Fruit fly (Drosophila melanogaster) whole organism, wandering third instar larva: ENCODE results near the gene CG3437.

Experiments
- Abd-B ChIP-seq: fragments of >200 bp; optimal IDR thresholded peaks from 2 replicates; lab custom pipeline; 2017; ENCODE audit warnings: missing biosample characterization, missing genetic modification characterization
- CG32264 ChIP-seq: fragments of 200-800 bp; sonication (Bioruptor generic); optimal IDR thresholded peaks from 2 replicates; lab custom pipeline; 2016; ENCODE audit warnings: missing biosample characterization, missing genetic modification characterization
- CG9705 ChIP-seq: fragments of 200-800 bp; sonication (Bioruptor generic); optimal IDR thresholded peaks from 2 replicates; lab custom pipeline; 2018; ENCODE audit warnings: missing biosample characterization, mild to moderate bottlenecking, missing genetic modification characterization
- CrebA ChIP-seq: fragments of 200-800 bp; sonication (Bioruptor generic); optimal IDR thresholded peaks from 2 replicates; lab custom pipeline; 2016; ENCODE audit warnings: missing biosample characterization, mild to moderate bottlenecking, missing genetic modification characterization, borderline replicate concordance
- Dfd ChIP-seq: fragments of >200 bp; optimal IDR thresholded peaks from 2 replicates; lab custom pipeline; 2017; ENCODE audit warnings: missing biosample characterization, missing genetic modification characterization
- Dif ChIP-seq: fragments of 200-275, 200-300 bp; sonication (Bioruptor generic); optimal IDR thresholded peaks from 2 replicates; lab custom pipeline; 2018; ENCODE audit warnings: missing biosample characterization, missing genetic modification characterization; ENCODE audit not compliant: partially characterized antibody
- GATAd ChIP-seq: sonication (Bioruptor generic); optimal IDR thresholded peaks from 2 replicates; lab custom pipeline; 2016; ENCODE audit warnings: missing biosample characterization, missing genetic modification characterization
- HLH106 ChIP-seq: fragments of 200-800 bp; optimal IDR thresholded peaks from 3 replicates; lab custom pipeline; 2019; ENCODE audit warnings: missing biosample characterization, mild to moderate bottlenecking, missing genetic modification characterization, moderate library complexity
- Hnf4 ChIP-seq: fragments of 200-800 bp; sonication (Bioruptor generic); optimal IDR thresholded peaks from 2 replicates; lab custom pipeline; 2016; ENCODE audit warnings: missing biosample characterization, mild to moderate bottlenecking, missing genetic modification characterization
- Hr78 ChIP-seq: fragments of >200 bp; optimal IDR thresholded peaks from 2 replicates; lab custom pipeline; 2017; ENCODE audit warnings: missing biosample characterization, missing genetic modification characterization
- Hr83 ChIP-seq: fragments of 200-300 bp; sonication (Bioruptor generic); optimal IDR thresholded peaks from 2 replicates; lab custom pipeline; 2016; ENCODE audit warnings: missing biosample characterization, mild to moderate bottlenecking, missing genetic modification characterization, moderate library complexity; ENCODE audit not compliant: poor library complexity, severe bottlenecking
- Jra ChIP-seq: sonication (Bioruptor generic); optimal IDR thresholded peaks from 2 replicates; lab custom pipeline; 2016; ENCODE audit warnings: missing biosample characterization, missing genetic modification characterization
- Mio ChIP-seq: sonication (Bioruptor generic); optimal IDR thresholded peaks from 2 replicates; lab custom pipeline; 2016; ENCODE audit warnings: missing biosample characterization, missing genetic modification characterization
- Myc ChIP-seq: fragments of >200 bp; optimal IDR thresholded peaks from 2 replicates; lab custom pipeline; 2017
- N ChIP-seq: fragments of >200 bp; optimal IDR thresholded peaks from 2 replicates; lab custom pipeline; 2018; ENCODE audit warnings: missing biosample characterization, missing external identifiers, missing genetic modification characterization
- OdsH ChIP-seq: fragments of 200-800 bp; sonication (Bioruptor generic); optimal IDR thresholded peaks from 2 replicates; lab custom pipeline; 2016; ENCODE audit warnings: missing biosample characterization, mild to moderate bottlenecking, missing genetic modification characterization
- Rel ChIP-seq, 2 experiments: fragments of 200-800 bp; sonication (Bioruptor generic) in 1 of 2; optimal IDR thresholded peaks; 2 replicates in 1 of 2; 3 replicates in 1 of 2; lab custom pipeline; 2016 to 2019; ENCODE audit warnings: mild to moderate bottlenecking in 2 of 2, missing biosample characterization in 2 of 2, missing genetic modification characterization in 2 of 2, moderate library complexity in 1 of 2
- Sp1 ChIP-seq: fragments of 200-800 bp; sonication (Bioruptor generic); optimal IDR thresholded peaks from 3 replicates; lab custom pipeline; 2019; ENCODE audit warnings: missing biosample characterization, mild to moderate bottlenecking, missing genetic modification characterization, moderate library complexity
- Vsx2 ChIP-seq: fragments of 200-300, 225-300 bp; sonication (Bioruptor generic); optimal IDR thresholded peaks from 2 replicates; lab custom pipeline; 2018; ENCODE audit warnings: missing biosample characterization, missing genetic modification characterization; ENCODE audit not compliant: partially characterized antibody
- br ChIP-seq: fragments of 200-800 bp; sonication (Bioruptor generic); optimal IDR thresholded peaks from 2 replicates; lab custom pipeline; 2016; ENCODE audit warnings: missing biosample characterization, missing genetic modification characterization
- brk ChIP-seq: fragments of 200-800 bp; sonication (Bioruptor generic); optimal IDR thresholded peaks from 2 replicates; lab custom pipeline; 2016; ENCODE audit warnings: missing biosample characterization, mild to moderate bottlenecking, missing genetic modification characterization
- dl ChIP-seq, 2 experiments: fragments of 175-275, 200-275 bp in 1 of 2; fragments of 200-275 bp in 1 of 2; sonication (Bioruptor generic); optimal IDR thresholded peaks; lab custom pipeline; 2018; ENCODE audit warnings: mild to moderate bottlenecking in 2 of 2, missing biosample characterization in 2 of 2, missing genetic modification characterization in 2 of 2, moderate library complexity in 2 of 2; ENCODE audit not compliant: partially characterized antibody in 2 of 2, insufficient read depth in 1 of 2
- dmrt93B ChIP-seq: fragments of 200-800 bp; sonication (Bioruptor generic); optimal IDR thresholded peaks from 2 replicates; lab custom pipeline; 2018; ENCODE audit warnings: missing biosample characterization, mild to moderate bottlenecking, missing genetic modification characterization
- dsf ChIP-seq: sonication (Bioruptor generic); optimal IDR thresholded peaks from 2 replicates; lab custom pipeline; 2016; ENCODE audit warnings: missing biosample characterization, missing genetic modification characterization, borderline replicate concordance
- ey ChIP-seq: fragments of 200-800 bp; sonication (Bioruptor generic); optimal IDR thresholded peaks from 2 replicates; lab custom pipeline; 2016; ENCODE audit warnings: missing biosample characterization, missing genetic modification characterization
- foxo ChIP-seq, 2 experiments: fragments of 200-800 bp; sonication (Bioruptor generic); optimal IDR thresholded peaks; 2 replicates in 1 of 2; 3 replicates in 1 of 2; lab custom pipeline; 2016 to 2017; ENCODE audit warnings: missing biosample characterization in 2 of 2, missing genetic modification characterization in 2 of 2
- fru ChIP-seq: fragments of 200-800 bp; sonication (Bioruptor generic); optimal IDR thresholded peaks from 3 replicates; lab custom pipeline; 2016; ENCODE audit warnings: missing biosample characterization, mild to moderate bottlenecking, missing genetic modification characterization
- h ChIP-seq: fragments of 200-800 bp; sonication (Bioruptor generic); optimal IDR thresholded peaks from 3 replicates; lab custom pipeline; 2016; ENCODE audit warnings: missing biosample characterization, mild to moderate bottlenecking, missing genetic modification characterization
- jim ChIP-seq: fragments of 175-275, 200-325 bp; sonication (Bioruptor generic); optimal IDR thresholded peaks from 2 replicates; lab custom pipeline; 2016; ENCODE audit warnings: missing biosample characterization, mild to moderate bottlenecking, missing genetic modification characterization
- lola ChIP-seq: fragments of >200 bp; optimal IDR thresholded peaks from 2 replicates; lab custom pipeline; 2017; ENCODE audit warnings: missing biosample characterization, missing genetic modification characterization
- pan ChIP-seq: fragments of >200 bp; optimal IDR thresholded peaks from 2 replicates; lab custom pipeline; 2017
- psq ChIP-seq: fragments of 200-800 bp; sonication (Bioruptor generic); optimal IDR thresholded peaks from 3 replicates; lab custom pipeline; 2017; ENCODE audit warnings: missing biosample characterization, mild to moderate bottlenecking, missing genetic modification characterization, moderate library complexity
- rgr ChIP-seq: fragments of 200-800 bp; sonication (Bioruptor generic); optimal IDR thresholded peaks from 3 replicates; lab custom pipeline; 2016; ENCODE audit warnings: missing biosample characterization, mild to moderate bottlenecking, missing genetic modification characterization
- sage ChIP-seq: fragments of 200-800 bp; sonication (Bioruptor generic); optimal IDR thresholded peaks from 2 replicates; lab custom pipeline; 2016; ENCODE audit warnings: missing biosample characterization, mild to moderate bottlenecking, missing genetic modification characterization
- sv ChIP-seq: fragments of 200-800 bp; sonication (Bioruptor generic); optimal IDR thresholded peaks from 3 replicates; lab custom pipeline; 2016; ENCODE audit warnings: missing biosample characterization, missing genetic modification characterization
- tai ChIP-seq: sonication (Bioruptor generic); optimal IDR thresholded peaks from 2 replicates; lab custom pipeline; 2016; ENCODE audit warnings: missing biosample characterization, missing genetic modification characterization
- usp ChIP-seq: fragments of >200 bp; optimal IDR thresholded peaks from 2 replicates; lab custom pipeline; 2017; ENCODE audit warnings: missing biosample characterization, missing genetic modification characterization
- woc ChIP-seq: sonication (Bioruptor generic); optimal IDR thresholded peaks from 2 replicates; lab custom pipeline; 2016; ENCODE audit warnings: missing biosample characterization, mild to moderate bottlenecking, missing genetic modification characterization

Gene CG3437

dm6 chr3L:9447239-9447777, 10.2 kb downstream of the CG3437 start:
- TF ChIP-seq br (GFP tag; lab: Kevin White, UChicago) (peak; percentile 25), h (GFP tag; lab: Kevin White, UChicago) (peak; percentile 45), psq (GFP tag; lab: Kevin White, UChicago) (peak; percentile 62), foxo (GFP tag; optimal IDR thresholded peaks at IDR 0.05; lab: Kevin White, UChicago) (peak; percentile 12 to 61), dsf (no peak), fru (GFP tag; lab: Kevin White, UChicago) (peak; percentile 49), ey (GFP tag; lab: Kevin White, UChicago) (peak; percentile 26), HLH106 (tag; lab: Kevin White, UChicago) (no peak), Hnf4 (GFP tag; lab: Kevin White, UChicago) (peak; percentile 16)

DNA sequence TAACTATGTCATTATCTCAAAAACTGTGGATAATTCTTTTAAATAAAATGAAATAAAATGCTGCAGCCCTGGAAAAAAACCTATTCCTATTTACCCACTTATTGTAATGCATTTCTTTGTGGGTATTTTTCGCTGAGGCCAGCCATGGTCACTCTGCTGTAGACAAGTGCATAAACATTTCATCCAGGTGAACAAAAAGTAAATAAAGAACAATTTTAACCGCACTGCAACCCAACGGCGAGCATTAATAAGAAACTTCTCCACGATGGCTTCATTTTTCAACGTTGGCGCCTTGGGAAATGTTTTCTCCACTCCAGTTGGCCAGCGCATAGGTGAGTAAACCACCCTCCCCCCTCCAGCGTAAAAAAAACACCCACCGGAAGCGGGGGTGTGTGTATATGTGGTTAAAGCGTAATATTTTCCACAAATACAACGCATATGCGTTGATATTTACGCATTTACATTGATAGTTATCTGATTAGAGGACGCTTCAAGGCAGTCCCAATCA, 10.7 kb downstream of the CG3437 start, which contains the start of gene CG3529:
Gene CG3529, plus strand, starts transcription at position 134 of the 508 bp plus-strand sequence.
- TF ChIP-seq OdsH (GFP tag; lab: Kevin White, UChicago) (no peak), h (GFP tag; lab: Kevin White, UChicago) (no peak), GATAd (GFP tag; lab: Kevin White, UChicago) (no peak), ey (GFP tag; lab: Kevin White, UChicago) (peak; percentile 9), foxo (GFP tag; optimal IDR thresholded peaks at IDR 0.05; lab: Kevin White, UChicago) (peak in 1 of 2 experiments; percentile 38), CG32264 (no peak), fru (GFP tag; lab: Kevin White, UChicago) (peak; percentile 32), CG9705 (peak; percentile 12), Sp1 (GFP tag; lab: Kevin White, UChicago) (peak; percentile 53), CrebA (no peak), brk (GFP tag; lab: Kevin White, UChicago) (peak; percentile 41), Dif (no peak), Jra (GFP tag; lab: Kevin White, UChicago) (no peak), Hr83 (no peak), dsf (no peak), Mio (GFP tag; lab: Kevin White, UChicago) (no peak), psq (GFP tag; lab: Kevin White, UChicago) (no peak), Myc (no peak), br (GFP tag; lab: Kevin White, UChicago) (no peak), pan (lab: Kevin White, UChicago) (no peak), HLH106 (tag; lab: Kevin White, UChicago) (peak; percentile 56), sv (GFP tag; lab: Kevin White, UChicago) (no peak), jim (GFP tag; lab: Kevin White, UChicago) (peak; percentile 63), Hr78 (GFP tag; lab: Kevin White, UChicago) (no peak), Rel (GFP tag; optimal IDR thresholded peaks at IDR 0.05; lab: Kevin White, UChicago) (no peak), Rel (tag; optimal IDR thresholded peaks at IDR 0.05; lab: Kevin White, UChicago) (peak; percentile 61), Vsx2 (no peak), N (GFP tag; lab: Kevin White, UChicago) (no peak), sage (peak; percentile 28), woc (no peak), lola (GFP tag; lab: Kevin White, UChicago) (no peak), Hnf4 (GFP tag; lab: Kevin White, UChicago) (peak; percentile 26), usp (GFP tag; lab: Kevin White, UChicago) (no peak), tai (GFP tag; lab: Kevin White, UChicago) (no peak), rgr (GFP tag; lab: Kevin White, UChicago) (peak; percentile 36), dl (GFP tag; optimal IDR thresholded peaks at IDR 0.05; lab: Kevin White, UChicago; ENCODE audit: insufficient read depth in 1 of 2, partially characterized antibody in 2 of 2) (no peak), Dfd (GFP tag; lab: Kevin White, UChicago) (no peak), dmrt93B (GFP tag; lab: Kevin White, UChicago) (no peak), Abd-B (GFP tag; lab: Kevin White, UChicago) (no peak)
